Worm (Caenorhabditis elegans): Measurements from ENCODE around the gene chil-7.

The chil-7 gene

DNA sequence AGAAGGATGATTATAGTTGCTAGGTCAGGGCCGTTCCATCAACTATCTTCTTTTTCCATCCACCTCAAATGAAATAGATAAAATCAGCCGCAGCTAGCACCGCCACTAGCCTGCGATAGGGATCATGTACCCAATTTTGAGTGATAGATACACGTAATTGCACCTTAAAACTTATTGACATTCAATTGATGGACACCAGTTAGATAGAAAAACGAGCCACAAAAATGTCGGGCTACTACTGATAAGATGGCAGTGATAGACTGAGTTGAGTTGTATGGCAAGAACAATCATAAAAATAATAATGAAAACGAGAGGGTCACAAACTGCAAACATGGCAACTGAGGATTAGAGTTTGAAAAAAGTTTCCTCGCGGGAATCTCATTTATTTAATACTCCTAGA lies 20.9 kb upstream of the chil-7 start:
- TF ChIP-seq lsy-2 (tag; optimal IDR thresholded peaks at IDR 0.05): no peak
- peak; percentile 42 for TF ChIP-seq unc-62 (GFP tag; optimal IDR thresholded peaks at IDR 0.05)
- TF ChIP-seq elt-1 (tag; optimal IDR thresholded peaks at IDR 0.05; ENCODE audit: borderline replicate concordance, insufficient read depth): peak; percentile 96
- peak; percentile 76 for TF ChIP-seq ham-2 (GFP tag; optimal IDR thresholded peaks at IDR 0.05)
- no peak for TF ChIP-seq sptf-1 (tag; optimal IDR thresholded peaks at IDR 0.05)
- peak; percentile 4 for TF ChIP-seq nhr-2 (tag; optimal IDR thresholded peaks at IDR 0.05)

DNA sequence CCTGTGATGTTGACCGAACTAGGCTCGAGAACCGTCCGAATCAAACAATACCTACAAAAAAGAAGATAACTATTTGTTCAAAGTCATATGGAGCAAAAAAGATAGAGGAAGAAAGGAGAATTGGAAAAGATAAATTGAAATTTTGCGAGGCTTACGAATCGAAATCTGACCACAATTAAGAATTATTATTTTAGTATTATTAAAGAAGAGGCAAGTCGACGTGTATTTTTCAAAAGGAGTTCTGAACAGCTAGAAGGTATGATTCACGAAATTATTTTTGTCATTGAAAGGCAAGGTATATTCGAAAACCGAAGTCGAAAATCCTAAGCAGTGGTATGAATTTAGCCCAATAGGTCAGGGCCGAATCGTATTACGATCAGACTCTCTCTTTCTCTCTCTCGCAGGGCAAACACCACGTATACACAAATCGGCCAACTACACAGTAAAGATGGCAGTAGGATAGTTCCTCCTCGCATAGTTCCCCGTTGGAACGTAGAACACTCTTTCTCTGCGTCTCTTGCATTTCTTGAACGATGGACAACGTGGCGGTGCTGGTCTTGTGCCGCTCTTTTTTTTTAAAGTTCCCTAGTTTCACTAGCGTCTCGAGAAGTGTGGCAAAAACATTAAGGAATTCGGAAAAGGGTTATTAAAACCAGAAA lies 20.2 kb upstream of the chil-7 start, which contains the start of gene vgln-1:
Gene vgln-1, minus strand, starts transcription at position 51 of the 659 bp plus-strand sequence.
- TF ChIP-seq mls-2 (tag; optimal IDR thresholded peaks at IDR 0.05) (no peak), sptf-1 (tag; optimal IDR thresholded peaks at IDR 0.05) (peak; percentile 7), pha-4 (tag; optimal IDR thresholded peaks at IDR 0.05) (peak; percentile 20)

DNA sequence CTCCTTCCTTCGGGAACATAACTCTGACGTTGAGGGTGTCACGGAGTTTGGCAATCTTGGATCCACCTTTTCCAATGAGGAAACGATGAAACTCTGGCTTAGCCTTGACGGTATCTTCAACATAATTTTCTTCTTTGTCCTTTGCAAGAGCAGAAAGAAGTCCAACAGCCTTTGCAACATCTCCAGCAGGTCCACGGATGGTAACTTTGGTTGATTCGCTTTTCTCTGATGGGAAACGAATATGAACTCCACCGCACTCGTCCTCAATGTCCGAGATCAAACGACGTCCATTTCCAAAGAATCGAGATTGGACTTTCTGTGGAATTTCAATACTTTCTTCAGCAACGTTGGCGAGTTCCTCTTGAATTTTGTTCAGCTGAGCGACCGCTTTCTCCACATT lies 17.6 kb upstream of the chil-7 start:
- TF ChIP-seq bed-3 (GFP tag; optimal IDR thresholded peaks at IDR 0.05) (no peak), lsy-2 (tag; optimal IDR thresholded peaks at IDR 0.05) (no peak), elt-1 (tag; optimal IDR thresholded peaks at IDR 0.05; ENCODE audit: borderline replicate concordance, insufficient read depth) (no peak), tbx-8 (GFP tag; optimal IDR thresholded peaks at IDR 0.05) (no peak), sptf-1 (tag; optimal IDR thresholded peaks at IDR 0.05) (no peak), pha-4 (tag; optimal IDR thresholded peaks at IDR 0.05) (no peak), drap-1 (GFP tag; optimal IDR thresholded peaks at IDR 0.05) (no peak), unc-62 (GFP tag; optimal IDR thresholded peaks at IDR 0.05) (no peak), mls-2 (tag; optimal IDR thresholded peaks at IDR 0.05) (no peak), nhr-237 (tag; optimal IDR thresholded peaks at IDR 0.05) (no peak), ceh-39 (tag; optimal IDR thresholded peaks at IDR 0.05) (no peak), unc-120 (tag; optimal IDR thresholded peaks at IDR 0.05; ENCODE audit: poor library complexity, severe bottlenecking) (no peak), nhr-12 (tag; optimal IDR thresholded peaks at IDR 0.05) (no peak), mep-1 (tag; optimal IDR thresholded peaks at IDR 0.05) (no peak), lin-32 (GFP tag; optimal IDR thresholded peaks at IDR 0.05) (no peak), ces-1 (GFP tag; optimal IDR thresholded peaks at IDR 0.05) (no peak), sem-2 (GFP tag; optimal IDR thresholded peaks at IDR 0.05) (no peak)

DNA sequence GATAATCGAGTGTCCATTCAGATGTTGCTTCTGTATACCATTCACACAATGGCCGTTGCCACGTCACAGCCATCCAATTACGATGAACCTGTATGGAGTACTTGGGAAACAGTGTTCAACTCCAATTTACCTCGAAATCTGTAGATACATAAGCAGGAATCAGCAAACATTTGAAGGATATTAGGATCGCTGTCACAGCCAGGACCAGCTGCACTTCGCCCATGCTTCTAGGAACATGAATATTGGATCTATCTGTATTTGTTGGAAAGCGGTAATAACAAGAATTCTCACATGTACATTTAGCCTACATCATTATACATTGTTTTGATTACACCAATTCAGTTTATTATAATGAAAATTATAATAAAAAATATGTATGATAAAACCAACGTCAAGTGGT lies 15.2 kb upstream of the chil-7 start, which contains the start of gene algn-8:
Gene algn-8, minus strand, starts transcription at position 227 of the 400 bp plus-strand sequence.
- no peak for TF ChIP-seq lsy-2 (tag; optimal IDR thresholded peaks at IDR 0.05)
- no peak for TF ChIP-seq ces-1 (GFP tag; optimal IDR thresholded peaks at IDR 0.05)
- TF ChIP-seq ceh-43 (GFP tag; optimal IDR thresholded peaks at IDR 0.05): no peak
- TF ChIP-seq cnd-1 (tag; optimal IDR thresholded peaks at IDR 0.05): no peak
- TF ChIP-seq ham-2 (GFP tag; optimal IDR thresholded peaks at IDR 0.05): no peak
- no peak for TF ChIP-seq unc-62 (GFP tag; optimal IDR thresholded peaks at IDR 0.05)
- TF ChIP-seq snpc-4 (tag; optimal IDR thresholded peaks at IDR 0.05): no peak
- TF ChIP-seq zip-8 (tag; optimal IDR thresholded peaks at IDR 0.05): no peak
- TF ChIP-seq tbx-8 (GFP tag; optimal IDR thresholded peaks at IDR 0.05): no peak
- no peak for TF ChIP-seq nhr-76 (tag; optimal IDR thresholded peaks at IDR 0.05)
- no peak for TF ChIP-seq sem-2 (GFP tag; optimal IDR thresholded peaks at IDR 0.05)
- no peak for TF ChIP-seq mep-1 (tag; optimal IDR thresholded peaks at IDR 0.05)
- no peak for TF ChIP-seq ceh-83 (GFP tag; optimal IDR thresholded peaks at IDR 0.05)
- TF ChIP-seq mab-5 (tag; optimal IDR thresholded peaks at IDR 0.05): no peak
- TF ChIP-seq nhr-237 (tag; optimal IDR thresholded peaks at IDR 0.05): no peak
- no peak for TF ChIP-seq nhr-12 (tag; optimal IDR thresholded peaks at IDR 0.05)
- no peak for TF ChIP-seq hlh-1 (tag; optimal IDR thresholded peaks at IDR 0.05)
- TF ChIP-seq drap-1 (GFP tag; optimal IDR thresholded peaks at IDR 0.05): no peak
- no peak for TF ChIP-seq unc-120 (tag; optimal IDR thresholded peaks at IDR 0.05; ENCODE audit: poor library complexity, severe bottlenecking)
- TF ChIP-seq lin-32 (GFP tag; optimal IDR thresholded peaks at IDR 0.05): no peak

DNA sequence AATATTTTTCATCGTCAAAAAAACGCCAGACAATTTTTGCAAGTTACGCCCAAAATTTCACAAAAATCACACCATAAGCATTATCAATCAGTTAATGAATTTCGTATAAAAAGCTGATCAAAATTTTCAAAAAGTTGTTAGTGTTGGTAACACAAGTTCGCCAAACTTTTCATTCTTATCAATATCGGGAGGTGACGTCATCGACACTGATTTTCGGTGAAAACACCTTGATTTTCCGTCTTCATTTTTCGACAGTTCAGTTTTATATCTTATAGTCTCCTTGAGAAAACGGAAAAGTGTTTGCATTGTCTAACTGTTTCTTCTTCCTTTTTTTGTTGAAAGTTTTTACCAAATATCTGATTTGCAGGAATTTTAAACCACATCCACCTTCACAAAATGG lies 9.9 kb upstream of the chil-7 start, which contains the start of gene C08H9.15:
Gene C08H9.15, plus strand, starts transcription at position 368 of the 400 bp plus-strand sequence.
- TF ChIP-seq tbx-8 (GFP tag; optimal IDR thresholded peaks at IDR 0.05): no peak
- TF ChIP-seq hlh-1 (tag; optimal IDR thresholded peaks at IDR 0.05): no peak
- peak; percentile 16 for TF ChIP-seq zip-8 (tag; optimal IDR thresholded peaks at IDR 0.05)

DNA sequence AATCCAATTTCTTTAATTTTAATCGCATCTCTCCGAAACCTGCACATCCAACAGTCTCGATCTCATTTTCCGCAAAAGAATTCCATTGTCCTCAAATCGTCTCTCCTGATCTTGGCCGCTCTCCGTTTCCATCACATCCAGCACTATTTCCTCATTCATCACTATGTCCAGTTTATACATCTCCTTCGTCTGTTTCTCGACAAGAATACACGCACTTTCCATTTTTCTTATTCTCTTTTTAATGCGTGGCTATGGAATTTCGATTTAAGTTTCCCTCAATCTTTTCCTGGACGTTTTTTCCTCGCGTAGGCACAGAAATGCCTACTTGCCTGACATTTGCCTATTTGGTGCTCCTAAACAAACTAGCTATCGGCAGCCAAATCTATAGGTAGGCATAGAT lies 8.8 kb upstream of the chil-7 start:
- no peak for TF ChIP-seq mab-5 (tag; optimal IDR thresholded peaks at IDR 0.05)
- TF ChIP-seq bed-3 (GFP tag; optimal IDR thresholded peaks at IDR 0.05): no peak
- no peak for TF ChIP-seq mep-1 (tag; optimal IDR thresholded peaks at IDR 0.05)
- no peak for TF ChIP-seq ceh-43 (GFP tag; optimal IDR thresholded peaks at IDR 0.05)
- TF ChIP-seq tbx-8 (GFP tag; optimal IDR thresholded peaks at IDR 0.05): no peak
- no peak for TF ChIP-seq sem-2 (GFP tag; optimal IDR thresholded peaks at IDR 0.05)
- TF ChIP-seq blmp-1 (tag; optimal IDR thresholded peaks at IDR 0.05): peak; percentile 35
